Fruit fly (Drosophila melanogaster) whole organism, embryonic: Measurements from ENCODE around the gene CG3117.

Source experiments
- Adf1 ChIP-seq: fragments of 200-800 bp; sonication (Bioruptor generic); IDR thresholded peaks from 2 replicates; pipeline ENCODE4 v1.3.6; 2022; ENCODE audit warnings: missing biosample characterization, missing genetic modification characterization
- Atf-2 ChIP-seq: fragments of 200-800 bp; sonication (Bioruptor generic); optimal IDR thresholded peaks from 2 replicates; lab custom pipeline; 2016; ENCODE audit warnings: missing biosample characterization, missing genetic modification characterization
- Atf6 ChIP-seq: fragments of 200-800 bp; sonication (Bioruptor generic); IDR thresholded peaks from 2 replicates; pipeline ENCODE4 v1.3.6; 2022; ENCODE audit warnings: missing biosample characterization, missing genetic modification characterization
- CG11247 ChIP-seq: fragments of 200-800 bp; sonication (Bioruptor generic); IDR thresholded peaks from 2 replicates; pipeline ENCODE4 v1.3.6; 2022; ENCODE audit warnings: missing biosample characterization, missing genetic modification characterization
- CG15479 ChIP-seq: fragments of 200-800 bp; sonication (Bioruptor generic); optimal IDR thresholded peaks from 3 replicates; lab custom pipeline; 2019; ENCODE audit warnings: missing biosample characterization, mild to moderate bottlenecking, missing genetic modification characterization, moderate library complexity
- CG15514 ChIP-seq: fragments of 200-800 bp; sonication (Bioruptor generic); optimal IDR thresholded peaks from 3 replicates; lab custom pipeline; 2017; ENCODE audit warnings: missing biosample characterization, missing genetic modification characterization, mild to moderate bottlenecking, moderate library complexity, missing genetic modification reagents
- CG16815 ChIP-seq: fragments of 200-800 bp; sonication (Bioruptor generic); optimal IDR thresholded peaks from 3 replicates; lab custom pipeline; 2017; ENCODE audit warnings: missing biosample characterization, mild to moderate bottlenecking, missing genetic modification characterization
- CG1792 ChIP-seq: fragments of 200-800 bp; sonication (Bioruptor generic); optimal IDR thresholded peaks from 2 replicates; lab custom pipeline; 2016; ENCODE audit warnings: missing biosample characterization, missing genetic modification characterization
- CG2120 ChIP-seq: fragments of 200-800 bp; sonication (Bioruptor generic); optimal IDR thresholded peaks from 3 replicates; lab custom pipeline; 2016; ENCODE audit warnings: missing biosample characterization, missing genetic modification characterization
- CG2199 ChIP-seq: fragments of 200-800 bp; sonication (Bioruptor generic); IDR thresholded peaks from 3 replicates; pipeline ENCODE4 v1.3.6; 2022; ENCODE audit warnings: missing biosample characterization, missing genetic modification characterization
- CG3847 ChIP-seq: fragments of 200-800 bp; sonication (Bioruptor generic); IDR thresholded peaks from 2 replicates; pipeline ENCODE4 v1.3.6; 2022; ENCODE audit warnings: missing biosample characterization, missing genetic modification characterization
- CG4282 ChIP-seq: fragments of 200-800 bp; sonication (Bioruptor generic); optimal IDR thresholded peaks from 2 replicates; lab custom pipeline; 2016; ENCODE audit warnings: missing biosample characterization, missing genetic modification characterization
- CG7745 ChIP-seq: fragments of 200-800 bp; sonication (Bioruptor generic); optimal IDR thresholded peaks from 2 replicates; lab custom pipeline; 2018; ENCODE audit warnings: missing biosample characterization, mild to moderate bottlenecking, missing genetic modification characterization, moderate library complexity
- CG7928 ChIP-seq: fragments of 200-800 bp; sonication (Bioruptor generic); optimal IDR thresholded peaks from 2 replicates; lab custom pipeline; 2017; ENCODE audit warnings: missing biosample characterization, mild to moderate bottlenecking, missing genetic modification characterization
- CG8478 ChIP-seq: fragments of >200 bp; optimal IDR thresholded peaks from 2 replicates; lab custom pipeline; 2018
- CG9932 ChIP-seq: fragments of 200-800 bp; sonication (Bioruptor generic); IDR thresholded peaks from 2 replicates; pipeline ENCODE4 v1.3.6; 2022; ENCODE audit warnings: missing biosample characterization, missing genetic modification characterization
- D ChIP-seq, 2 experiments: fragments of 200-800 bp in 1 of 2; fragments of >200 bp in 1 of 2; sonication (Bioruptor generic) in 1 of 2; optimal IDR thresholded peaks; 2 replicates in 1 of 2; 3 replicates in 1 of 2; lab custom pipeline; 2017; ENCODE audit warnings: mild to moderate bottlenecking in 1 of 2, missing biosample characterization in 1 of 2, missing genetic modification characterization in 1 of 2, missing genetic modification reagents in 1 of 2
- Dfd ChIP-seq, 2 experiments: fragments of >200 bp; optimal IDR thresholded peaks; 2 replicates each; lab custom pipeline; 2017; ENCODE audit warnings: missing biosample characterization in 2 of 2, missing genetic modification characterization in 2 of 2
- MBD-R2 ChIP-seq: fragments of 200-800 bp; sonication (Bioruptor generic); IDR thresholded peaks from 2 replicates; pipeline ENCODE4 v1.3.6; 2022; ENCODE audit warnings: missing biosample characterization, missing genetic modification characterization
- Myb ChIP-seq: fragments of 200-800 bp; sonication (Bioruptor generic); optimal IDR thresholded peaks from 2 replicates; lab custom pipeline; 2016; ENCODE audit warnings: missing biosample characterization, missing genetic modification characterization
- Neu2 ChIP-seq: fragments of 200-800 bp; sonication (Bioruptor generic); optimal IDR thresholded peaks from 3 replicates; lab custom pipeline; 2016; ENCODE audit warnings: missing biosample characterization, missing genetic modification characterization, borderline replicate concordance
- NfI ChIP-seq: fragments of 200-800 bp; sonication (Bioruptor generic); optimal IDR thresholded peaks from 3 replicates; lab custom pipeline; 2018; ENCODE audit warnings: missing biosample characterization, mild to moderate bottlenecking, missing genetic modification characterization, moderate library complexity
- Pdp1 ChIP-seq, 2 experiments: fragments of 200-800 bp; sonication (Bioruptor generic); optimal IDR thresholded peaks; 3 replicates each; lab custom pipeline; 2016; ENCODE audit warnings: missing biosample characterization in 2 of 2, missing genetic modification characterization in 2 of 2, mild to moderate bottlenecking in 1 of 2, moderate library complexity in 1 of 2
- Rx ChIP-seq: fragments of 200-800 bp; sonication (Bioruptor generic); IDR thresholded peaks from 2 replicates; pipeline ENCODE4 v1.3.6; 2022; ENCODE audit warnings: missing biosample characterization, missing genetic modification characterization
- ara ChIP-seq: fragments of 200-800 bp; sonication (Bioruptor generic); IDR thresholded peaks from 2 replicates; pipeline ENCODE4 v1.3.6; 2022; ENCODE audit warnings: missing biosample characterization, missing genetic modification characterization
- ash1 ChIP-seq: fragments of 200-800 bp; sonication (Bioruptor generic); optimal IDR thresholded peaks from 2 replicates; lab custom pipeline; 2018; ENCODE audit warnings: missing biosample characterization, mild to moderate bottlenecking, missing genetic modification characterization
- bbx ChIP-seq: fragments of 200-800 bp; sonication (Bioruptor generic); IDR thresholded peaks from 2 replicates; pipeline ENCODE4 v1.3.6; 2022; ENCODE audit warnings: missing biosample characterization, missing genetic modification characterization; ENCODE audit not compliant: partially characterized antibody
- croc ChIP-seq: fragments of 200-800 bp; sonication (Bioruptor generic); conservative IDR thresholded peaks from 3 replicates; pipeline ENCODE4 v1.3.6; 2022; ENCODE audit warnings: missing biosample characterization, missing genetic modification characterization
- dimm ChIP-seq: fragments of 200-800 bp; sonication (Bioruptor generic); IDR thresholded peaks from 2 replicates; pipeline ENCODE4 v1.3.6; 2022; ENCODE audit warnings: missing biosample characterization, missing genetic modification characterization
- gce ChIP-seq: fragments of 200-800 bp; sonication (Bioruptor generic); IDR thresholded peaks from 3 replicates; pipeline ENCODE4 v1.3.6; 2022; ENCODE audit warnings: missing biosample characterization, missing genetic modification characterization
- gem ChIP-seq: fragments of 200-800 bp; sonication (Bioruptor generic); optimal IDR thresholded peaks from 2 replicates; lab custom pipeline; 2019; ENCODE audit warnings: missing biosample characterization, mild to moderate bottlenecking, missing genetic modification characterization, moderate library complexity
- jigr1 ChIP-seq: fragments of 200-800 bp; sonication (Bioruptor generic); IDR thresholded peaks from 3 replicates; pipeline ENCODE4 v1.3.6; 2022; ENCODE audit warnings: missing biosample characterization, missing genetic modification characterization
- kni ChIP-seq: fragments of 200-800 bp; sonication (Bioruptor generic); optimal IDR thresholded peaks from 3 replicates; lab custom pipeline; 2017; ENCODE audit warnings: mild to moderate bottlenecking, missing biosample characterization, missing genetic modification reagents, missing genetic modification characterization
- lab ChIP-seq: fragments of 200-800 bp; sonication (Bioruptor generic); optimal IDR thresholded peaks from 3 replicates; lab custom pipeline; 2017; ENCODE audit warnings: missing biosample characterization, missing genetic modification characterization, mild to moderate bottlenecking, moderate library complexity, missing genetic modification reagents
- mam ChIP-seq: fragments of 200-800 bp; sonication (Bioruptor generic); optimal IDR thresholded peaks from 3 replicates; lab custom pipeline; 2016; ENCODE audit warnings: missing biosample characterization, missing genetic modification characterization
- nom ChIP-seq: fragments of 200-800 bp; sonication (Bioruptor generic); optimal IDR thresholded peaks from 2 replicates; lab custom pipeline; 2017; ENCODE audit warnings: missing biosample characterization, missing genetic modification characterization, mild to moderate bottlenecking, moderate library complexity, missing genetic modification reagents
- phol ChIP-seq: fragments of 200-800 bp; sonication (Bioruptor generic); optimal IDR thresholded peaks from 3 replicates; lab custom pipeline; 2018; ENCODE audit warnings: missing biosample characterization, mild to moderate bottlenecking, missing genetic modification characterization, moderate library complexity
- prd ChIP-seq, 3 experiments: fragments of >200 bp in 2 of 3; fragments of 200-800 bp in 1 of 3; sonication (Bioruptor generic) in 1 of 3; optimal IDR thresholded peaks in 2 of 3; IDR thresholded peaks in 1 of 3; 2 replicates in 2 of 3; 3 replicates in 1 of 3; pipeline versions ENCODE4 v1.3.6 to Lab custom; 2017 to 2022; ENCODE audit warnings: missing biosample characterization in 1 of 3, missing genetic modification characterization in 1 of 3
- ranshi ChIP-seq: fragments of 200-800 bp; sonication (Bioruptor generic); IDR thresholded peaks from 2 replicates; pipeline ENCODE4 v1.3.6; 2022; ENCODE audit warnings: missing biosample characterization, missing genetic modification characterization
- sens ChIP-seq: fragments of 200-800 bp; sonication (Bioruptor generic); peaks from one replicate; lab custom pipeline; 2016; ENCODE audit warnings: missing biosample characterization, missing genetic modification characterization
- slou ChIP-seq: fragments of 200-800 bp; sonication (Bioruptor generic); optimal IDR thresholded peaks from 3 replicates; lab custom pipeline; 2016; ENCODE audit warnings: missing biosample characterization, missing genetic modification characterization
- sna ChIP-seq: fragments of 200-800 bp; sonication (Bioruptor generic); IDR thresholded peaks from 2 replicates; pipeline ENCODE4 v1.3.6; 2022; ENCODE audit warnings: missing biosample characterization, missing genetic modification characterization; ENCODE audit not compliant: partially characterized antibody
- stwl ChIP-seq: fragments of 200-800 bp; sonication (Bioruptor generic); optimal IDR thresholded peaks from 3 replicates; lab custom pipeline; 2018; ENCODE audit warnings: missing biosample characterization, mild to moderate bottlenecking, missing genetic modification characterization, moderate library complexity
- toy ChIP-seq: fragments of 200-800 bp; sonication (Bioruptor generic); IDR thresholded peaks from 2 replicates; pipeline ENCODE4 v1.3.6; 2022; ENCODE audit warnings: missing biosample characterization, missing genetic modification characterization
- trem ChIP-seq: fragments of 200-800 bp; optimal IDR thresholded peaks from 3 replicates; lab custom pipeline; 2019; ENCODE audit warnings: missing biosample characterization, mild to moderate bottlenecking, missing genetic modification characterization, moderate library complexity
- tup ChIP-seq: fragments of 200-800 bp; sonication (Bioruptor generic); optimal IDR thresholded peaks from 2 replicates; lab custom pipeline; 2016; ENCODE audit warnings: missing biosample characterization, mild to moderate bottlenecking, missing genetic modification characterization, moderate library complexity
- unc-4 ChIP-seq: fragments of 200-800 bp; sonication (Bioruptor generic); IDR thresholded peaks from 2 replicates; pipeline ENCODE4 v1.3.6; 2022; ENCODE audit warnings: missing biosample characterization, missing genetic modification characterization; ENCODE audit not compliant: partially characterized antibody
- unpg ChIP-seq: fragments of 200-800 bp; sonication (Bioruptor generic); optimal IDR thresholded peaks from 3 replicates; lab custom pipeline; 2018; ENCODE audit warnings: missing biosample characterization, mild to moderate bottlenecking, missing genetic modification characterization, moderate library complexity
- zfh2 ChIP-seq: fragments of 200-800 bp; sonication (Bioruptor generic); optimal IDR thresholded peaks from 2 replicates; lab custom pipeline; 2016; ENCODE audit warnings: missing biosample characterization, missing genetic modification characterization

CG3117 gene

DNA sequence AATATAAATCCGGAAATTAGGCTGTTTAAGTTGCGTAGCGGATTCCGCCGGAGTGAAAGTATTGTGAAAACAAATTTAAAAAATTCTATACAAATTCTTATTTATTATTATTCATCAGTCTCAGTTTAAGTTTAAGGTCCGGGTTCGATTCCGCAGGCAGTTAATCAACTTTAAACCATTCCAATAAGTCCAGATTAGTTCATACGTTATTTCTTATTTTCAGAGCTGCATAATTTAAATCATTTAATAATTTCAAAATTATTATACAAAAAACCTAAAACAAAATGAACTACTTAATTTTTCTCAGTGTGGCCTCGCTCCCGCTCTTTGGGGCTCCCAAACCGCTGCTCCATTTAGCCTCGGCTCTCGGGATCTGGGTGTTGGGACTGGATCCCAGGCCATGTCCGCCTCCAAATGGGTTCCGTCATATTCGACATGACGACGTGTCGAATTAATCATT is 16.6 kb downstream of the CG3117 start (continued):
- TF ChIP-seq gce (GFP tag; lab: Robert Waterston, UW) = peak; percentile 27; the same call in 1 of the 3 replicates
- peak; percentile 70 for TF ChIP-seq ara
- no peak for TF ChIP-seq unc-4
- TF ChIP-seq phol = peak; percentile 94
- no peak; the same call in 1 of the 2 replicates for TF ChIP-seq MBD-R2 (GFP tag; lab: Robert Waterston, UW)
- TF ChIP-seq sna (GFP tag; lab: Robert Waterston, UW) = no peak
- no peak for TF ChIP-seq CG7745 (tag; lab: Kevin White, UChicago)
- TF ChIP-seq CG15514 (GFP tag; lab: Kevin White, UChicago) = peak; percentile 47
- TF ChIP-seq lab (GFP tag; lab: Kevin White, UChicago) = peak; percentile 86
- peak; percentile 30; the same call in 1 of the 2 replicates for TF ChIP-seq Adf1 (GFP tag; lab: Robert Waterston, UW)
- TF ChIP-seq CG16815 = peak; percentile 85
- TF ChIP-seq Pdp1 (GFP tag; optimal IDR thresholded peaks at IDR 0.05; lab: Kevin White, UChicago) = peak; percentile 65 to 74
- TF ChIP-seq CG2199 (GFP tag; lab: Robert Waterston, UW) = no peak
- peak; percentile 82 for TF ChIP-seq NfI
- no peak for TF ChIP-seq Dfd (GFP tag; optimal IDR thresholded peaks at IDR 0.05; lab: Kevin White, UChicago)
- peak; percentile 79 for TF ChIP-seq Atf6 (GFP tag; lab: Robert Waterston, UW)
- peak; percentile 95 for TF ChIP-seq gem (tag; lab: Kevin White, UChicago)
- peak; percentile 96 for TF ChIP-seq sens (GFP tag; lab: Kevin White, UChicago)
- TF ChIP-seq ranshi (GFP tag; lab: Robert Waterston, UW) = peak; percentile 42; the same call in 1 of the 2 replicates
- TF ChIP-seq Rx (GFP tag; lab: Robert Waterston, UW) = 0 out of 2 replicates have a peak, but pooled peaks have one; percentile 28
- TF ChIP-seq unpg (GFP tag; lab: Kevin White, UChicago) = peak; percentile 88
- peak; percentile 77 for TF ChIP-seq CG9932 (GFP tag; lab: Robert Waterston, UW)
- TF ChIP-seq CG15479 (GFP tag; lab: Kevin White, UChicago) = no peak
- TF ChIP-seq tup (GFP tag; lab: Kevin White, UChicago) = peak; percentile 62
- TF ChIP-seq bbx (GFP tag; lab: Robert Waterston, UW) = no peak
- TF ChIP-seq CG1792 (GFP tag; lab: Kevin White, UChicago) = no peak
- TF ChIP-seq stwl (tag; lab: Kevin White, UChicago) = no peak
- peak; percentile 6 for TF ChIP-seq Myb (GFP tag; lab: Kevin White, UChicago)
- peak; percentile 50 for TF ChIP-seq mam (GFP tag; lab: Kevin White, UChicago)
- no peak for TF ChIP-seq dimm (GFP tag; lab: Robert Waterston, UW)
- TF ChIP-seq ash1 (GFP tag; lab: Kevin White, UChicago) = no peak
- TF ChIP-seq trem (tag; lab: Kevin White, UChicago) = peak; percentile 85
- no peak for TF ChIP-seq CG4282 (GFP tag; lab: Kevin White, UChicago)
- peak; percentile 82 for TF ChIP-seq kni
- peak; percentile 80 for TF ChIP-seq CG2120 (GFP tag; lab: Kevin White, UChicago)
- no peak for TF ChIP-seq Neu2 (GFP tag; lab: Kevin White, UChicago)
- TF ChIP-seq croc (GFP tag; lab: Robert Waterston, UW) = peak; percentile 86
- TF ChIP-seq slou (GFP tag; lab: Kevin White, UChicago) = peak; percentile 77
- peak; percentile 52 for TF ChIP-seq zfh2
- TF ChIP-seq jigr1 (GFP tag; lab: Robert Waterston, UW) = no peak; the same call in 2 of the 3 replicates
- no peak for TF ChIP-seq CG8478
- peak; percentile 78 for TF ChIP-seq nom (GFP tag; lab: Kevin White, UChicago)
- TF ChIP-seq CG7928 (GFP tag; lab: Kevin White, UChicago) = peak; percentile 68
- TF ChIP-seq toy = no peak
- peak; percentile 69 for TF ChIP-seq CG3847 (GFP tag; lab: Robert Waterston, UW)
- peak; percentile 43 for TF ChIP-seq Atf-2 (GFP tag; lab: Kevin White, UChicago)
- TF ChIP-seq D (optimal IDR thresholded peaks at IDR 0.05; lab: Kevin White, UChicago) = no peak
- TF ChIP-seq D (GFP tag; optimal IDR thresholded peaks at IDR 0.05; lab: Kevin White, UChicago) = peak; percentile 93
- TF ChIP-seq prd (optimal IDR thresholded peaks at IDR 0.05; lab: Kevin White, UChicago) = no peak
- TF ChIP-seq prd (GFP tag; IDR thresholded peaks at IDR 0.05; lab: Robert Waterston, UW) = peak; percentile 82
- peak; percentile 56 for TF ChIP-seq CG11247
